Worm (Caenorhabditis elegans) whole organism, L1 larva: Measurements from ENCODE around the gene Y52E8A.6.

Experiments used
- C16A3.4 ChIP-seq: fragments of 150-350 bp; optimal IDR thresholded peaks from 2 replicates; lab custom pipeline; 2014; ENCODE audit warnings: missing biosample characterization, missing genetic modification characterization
- F16B12.6 ChIP-seq: fragments of 150-350 bp; optimal IDR thresholded peaks from 2 replicates; lab custom pipeline; 2014; ENCODE audit warnings: missing biosample characterization, missing genetic modification characterization
- Y116A8C.19 ChIP-seq: sonication (generic microtip); optimal IDR thresholded peaks from 2 replicates; lab custom pipeline; 2016; ENCODE audit warnings: missing compliant biosample characterization, missing genetic modification characterization, borderline replicate concordance
- ceh-63 ChIP-seq: fragments of 200-800 bp; sonication (Bioruptor generic); optimal IDR thresholded peaks from 2 replicates; lab custom pipeline; 2018; ENCODE audit warnings: mild to moderate bottlenecking, missing genetic modification characterization, missing compliant biosample characterization
- ceh-8 ChIP-seq: fragments of 200-800 bp; sonication (Bioruptor generic); optimal IDR thresholded peaks from 2 replicates; lab custom pipeline; 2018; ENCODE audit warnings: mild to moderate bottlenecking, missing genetic modification characterization, moderate library complexity, missing compliant biosample characterization
- ceh-82 ChIP-seq, 3 experiments: fragments of 150-350 bp in 1 of 3; sonication (generic microtip) in 2 of 3; optimal IDR thresholded peaks; 2 replicates each; lab custom pipeline; 2014 to 2017; ENCODE audit warnings: missing biosample characterization in 3 of 3, missing genetic modification characterization in 3 of 3
- dpl-1 ChIP-seq, 3 experiments: fragments of 150-350 bp in 2 of 3; sonication (generic microtip) in 1 of 3; optimal IDR thresholded peaks; 2 replicates each; lab custom pipeline; 2014 to 2017; ENCODE audit warnings: missing biosample characterization in 3 of 3, missing genetic modification characterization in 3 of 3, missing genetic modification reagents in 3 of 3
- dsc-1 ChIP-seq: sonication (generic microtip); optimal IDR thresholded peaks from 2 replicates; lab custom pipeline; 2016; ENCODE audit warnings: mild to moderate bottlenecking, missing genetic modification characterization, missing compliant biosample characterization
- efl-1 ChIP-seq, 4 experiments: fragments of 150-350 bp; optimal IDR thresholded peaks in 3 of 4; peaks in 1 of 4; 1 replicate in 1 of 4; 2 replicates in 3 of 4; lab custom pipeline; 2014; ENCODE audit warnings: missing biosample characterization in 2 of 4, missing genetic modification characterization in 2 of 4, missing genetic modification reagents in 2 of 4
- efl-3 ChIP-seq: fragments of 200-800 bp; sonication (Bioruptor generic); optimal IDR thresholded peaks from 2 replicates; lab custom pipeline; 2018; ENCODE audit warnings: mild to moderate bottlenecking, missing genetic modification characterization, missing compliant biosample characterization
- elt-2 ChIP-seq: sonication (generic microtip); optimal IDR thresholded peaks from 2 replicates; lab custom pipeline; 2016; ENCODE audit warnings: missing genetic modification characterization, mild to moderate bottlenecking, inconsistent platforms, missing compliant biosample characterization, missing genetic modification reagents
- fkh-4 ChIP-seq: sonication (generic microtip); optimal IDR thresholded peaks from 2 replicates; lab custom pipeline; 2016; ENCODE audit warnings: missing compliant biosample characterization, missing genetic modification characterization, borderline replicate concordance
- isw-1 ChIP-seq: fragments of 200-800 bp; sonication (Bioruptor generic); IDR thresholded peaks from 2 replicates; pipeline ENCODE4 v1.3.6; 2022; ENCODE audit warnings: missing genetic modification characterization, missing compliant biosample characterization
- lin-14 ChIP-seq: fragments of 200-800 bp; sonication (Bioruptor generic); optimal IDR thresholded peaks from 2 replicates; lab custom pipeline; 2018; ENCODE audit warnings: mild to moderate bottlenecking, missing genetic modification characterization, moderate library complexity, missing compliant biosample characterization
- lin-35 ChIP-seq, 2 experiments: fragments of 150-350 bp; optimal IDR thresholded peaks; 2 replicates each; lab custom pipeline; 2014; ENCODE audit warnings: missing biosample characterization in 2 of 2, missing genetic modification characterization in 2 of 2, missing genetic modification reagents in 2 of 2
- lin-39 ChIP-seq: fragments of 150-350 bp; optimal IDR thresholded peaks from 2 replicates; lab custom pipeline; 2014; ENCODE audit warnings: missing biosample characterization, missing genetic modification reagents, missing genetic modification characterization
- lir-3 ChIP-seq: sonication (generic microtip); optimal IDR thresholded peaks from 2 replicates; lab custom pipeline; 2016; ENCODE audit warnings: mild to moderate bottlenecking, missing genetic modification characterization, moderate library complexity, missing compliant biosample characterization; ENCODE audit not compliant: poor library complexity
- mab-9 ChIP-seq: fragments of 200-800 bp; sonication (Bioruptor generic); IDR thresholded peaks from 2 replicates; pipeline ENCODE4 v1.3.6; 2022; ENCODE audit warnings: missing genetic modification reagents, missing genetic modification characterization, missing compliant biosample characterization
- mdl-1 ChIP-seq, 2 experiments: fragments of 150-350 bp; optimal IDR thresholded peaks; 2 replicates each; lab custom pipeline; 2014 to 2017; ENCODE audit warnings: missing biosample characterization in 2 of 2, missing genetic modification characterization in 2 of 2, inconsistent platforms in 1 of 2
- nhr-11 ChIP-seq: fragments of 150-350 bp; optimal IDR thresholded peaks from 2 replicates; lab custom pipeline; 2014; ENCODE audit warnings: missing biosample characterization, missing genetic modification characterization
- nhr-12 ChIP-seq: sonication (generic microtip); optimal IDR thresholded peaks from 2 replicates; lab custom pipeline; 2017; ENCODE audit warnings: missing biosample characterization, missing genetic modification characterization
- nhr-19 ChIP-seq: fragments of 200-800 bp; sonication (Bioruptor generic); conservative IDR thresholded peaks from 2 replicates; pipeline ENCODE4 v1.3.6; 2022; ENCODE audit warnings: missing genetic modification characterization, missing compliant biosample characterization
- nhr-237 ChIP-seq: fragments of 150-350 bp; optimal IDR thresholded peaks from 2 replicates; lab custom pipeline; 2014; ENCODE audit warnings: missing biosample characterization, missing genetic modification characterization
- nhr-47 ChIP-seq: sonication (generic microtip); optimal IDR thresholded peaks from 2 replicates; lab custom pipeline; 2016; ENCODE audit warnings: mild to moderate bottlenecking, missing genetic modification characterization, moderate library complexity, missing compliant biosample characterization
- nhr-76 ChIP-seq: sonication (generic microtip); optimal IDR thresholded peaks from 2 replicates; lab custom pipeline; 2017; ENCODE audit warnings: missing biosample characterization, missing genetic modification characterization
- nhr-85 ChIP-seq: sonication (generic microtip); peaks from one replicate; lab custom pipeline; 2016; ENCODE audit warnings: missing genetic modification characterization, inconsistent platforms, missing compliant biosample characterization
- pax-3 ChIP-seq: fragments of 200-800 bp; sonication (Bioruptor generic); optimal IDR thresholded peaks from 2 replicates; lab custom pipeline; 2018; ENCODE audit warnings: mild to moderate bottlenecking, missing genetic modification characterization, moderate library complexity, missing compliant biosample characterization
- snpc-4 ChIP-seq: fragments of 150-350 bp; optimal IDR thresholded peaks from 2 replicates; lab custom pipeline; 2014; ENCODE audit warnings: missing biosample characterization, missing genetic modification characterization
- snu-23 ChIP-seq: sonication (generic microtip); optimal IDR thresholded peaks from 2 replicates; lab custom pipeline; 2016; ENCODE audit warnings: missing genetic modification characterization, missing compliant biosample characterization
- unc-130 ChIP-seq: fragments of 150-350 bp; optimal IDR thresholded peaks from 2 replicates; lab custom pipeline; 2017; ENCODE audit warnings: missing biosample characterization, missing genetic modification characterization, inconsistent platforms
- unc-62 ChIP-seq: fragments of 150-350 bp; optimal IDR thresholded peaks from 2 replicates; lab custom pipeline; 2014; ENCODE audit warnings: missing biosample characterization, missing genetic modification reagents, missing genetic modification characterization
- unc-86 ChIP-seq: sonication (generic microtip); optimal IDR thresholded peaks from 2 replicates; lab custom pipeline; 2016; ENCODE audit warnings: missing genetic modification characterization, missing compliant biosample characterization
- xbp-1 ChIP-seq: sonication (generic microtip); optimal IDR thresholded peaks from 2 replicates; lab custom pipeline; 2016; ENCODE audit warnings: missing genetic modification characterization, missing compliant biosample characterization
- zip-4 ChIP-seq: fragments of 200-800 bp; sonication (Bioruptor generic); optimal IDR thresholded peaks from 2 replicates; lab custom pipeline; 2018; ENCODE audit warnings: mild to moderate bottlenecking, missing genetic modification characterization, moderate library complexity, missing compliant biosample characterization

Y52E8A.6 gene

ce11 chrII:4322871-4323270, 3.1 kb upstream of the Y52E8A.6 start, which contains the start of gene H20J04.6 (continued):
- TF ChIP-seq dpl-1 (GFP tag; optimal IDR thresholded peaks at IDR 0.05; lab: Kevin White, UChicago): peak; percentile 24 to 60 (median 44)
- TF ChIP-seq unc-86 (tag; lab: Kevin White, UChicago): peak; percentile 7
- no peak for TF ChIP-seq nhr-47 (tag; lab: Kevin White, UChicago)
- no peak for TF ChIP-seq nhr-11
- peak; percentile 16 for TF ChIP-seq dsc-1 (tag; lab: Kevin White, UChicago)
- no peak for TF ChIP-seq lir-3
- peak; percentile 13 to 30 for TF ChIP-seq lin-35 (GFP tag; optimal IDR thresholded peaks at IDR 0.05; lab: Kevin White, UChicago)
- TF ChIP-seq ceh-82 (tag; optimal IDR thresholded peaks at IDR 0.05; lab: Kevin White, UChicago): no peak
- no peak for TF ChIP-seq elt-2 (tag; lab: Kevin White, UChicago)
- peak; percentile 17 for TF ChIP-seq xbp-1 (tag; lab: Kevin White, UChicago)
- no peak for TF ChIP-seq C16A3.4 (tag; lab: Kevin White, UChicago)
- TF ChIP-seq unc-130: peak; percentile 63

- TF ChIP-seq nhr-76 (tag; lab: Kevin White, UChicago): no peak
- TF ChIP-seq F16B12.6 (tag; lab: Kevin White, UChicago): no peak
- no peak for TF ChIP-seq nhr-85 (tag; lab: Kevin White, UChicago)
- no peak for TF ChIP-seq nhr-237 (tag; lab: Kevin White, UChicago)
- TF ChIP-seq ceh-8: no peak
- no peak for TF ChIP-seq lin-14
- no peak for TF ChIP-seq mdl-1 (tag; optimal IDR thresholded peaks at IDR 0.05; lab: Kevin White, UChicago)
- no peak for TF ChIP-seq nhr-47 (tag; lab: Kevin White, UChicago)
- TF ChIP-seq efl-1 (optimal IDR thresholded peaks at IDR 0.05; lab: Kevin White, UChicago): no peak
- no peak for TF ChIP-seq efl-1 (GFP tag; optimal IDR thresholded peaks at IDR 0.05 in 1 of 2; lab: Kevin White, UChicago)
- TF ChIP-seq nhr-12 (tag; lab: Kevin White, UChicago): no peak
- TF ChIP-seq mab-9 (GFP tag; lab: Robert Waterston, UW): no peak
- no peak for TF ChIP-seq zip-4 (GFP tag; lab: Kevin White, UChicago)
- no peak for TF ChIP-seq snpc-4 (tag; lab: Kevin White, UChicago)
- TF ChIP-seq fkh-4 (tag; lab: Kevin White, UChicago): no peak
Observed at ce11 chrII:4321766-4322165, 2.0 kb upstream of the Y52E8A.6 start, which contains the start of gene Y52E8A.1. Gene Y52E8A.1 (plus strand): TSS chrII:4322066.

- TF ChIP-seq efl-1 (optimal IDR thresholded peaks at IDR 0.05; lab: Kevin White, UChicago) (no peak), efl-1 (GFP tag; optimal IDR thresholded peaks at IDR 0.05 in 1 of 2; lab: Kevin White, UChicago) (peak in 1 of 2 experiments; percentile 32), lin-14 (no peak), snu-23 (GFP tag; lab: Kevin White, UChicago) (no peak)
Observed at ce11 chrII:4320455-4320854, 686 bp upstream of the Y52E8A.6 start, which contains the start of gene Y52E8A.2. Gene Y52E8A.2 (plus strand): TSS chrII:4320836.

- TF ChIP-seq C16A3.4 (tag; lab: Kevin White, UChicago) (no peak), zip-4 (GFP tag; lab: Kevin White, UChicago) (no peak), ceh-63 (GFP tag; lab: Kevin White, UChicago) (no peak), pax-3 (no peak), lin-35 (GFP tag; optimal IDR thresholded peaks at IDR 0.05; lab: Kevin White, UChicago) (no peak), efl-3 (GFP tag; lab: Kevin White, UChicago) (no peak), nhr-11 (no peak), isw-1 (GFP tag; lab: Robert Waterston, UW) (no peak), unc-62 (GFP tag; lab: Kevin White, UChicago) (no peak), xbp-1 (tag; lab: Kevin White, UChicago) (no peak)
Observed at ce11 chrII:4316011-4316410, 3.8 kb downstream of the Y52E8A.6 start, which contains the start of gene srw-40. Gene srw-40 (minus strand): TSS chrII:4316111.

- no peak for TF ChIP-seq nhr-12 (tag; lab: Kevin White, UChicago)
- TF ChIP-seq nhr-11: no peak
- TF ChIP-seq Y116A8C.19: no peak
- no peak for TF ChIP-seq lin-39
- no peak for TF ChIP-seq nhr-19 (GFP tag; lab: Robert Waterston, UW)
- TF ChIP-seq lin-35 (GFP tag; optimal IDR thresholded peaks at IDR 0.05; lab: Kevin White, UChicago): no peak
- TF ChIP-seq unc-130: no peak
Observed at ce11 chrII:4312115-4312514, 7.7 kb downstream of the Y52E8A.6 start, which contains the start of gene plep-1. Gene plep-1 (minus strand): TSS chrII:4312215.
